Fruit fly (Drosophila melanogaster) whole organism: ENCODE results near the gene Sox21a.

Experiments used
- pan ChIP-seq: fragments of >200 bp; optimal IDR thresholded peaks from 2 replicates; lab custom pipeline; 2017
- psq ChIP-seq: fragments of >200 bp; optimal IDR thresholded peaks from 2 replicates; lab custom pipeline; 2017
- usp ChIP-seq: fragments of >200 bp; optimal IDR thresholded peaks from 2 replicates; lab custom pipeline; 2017; ENCODE audit warnings: missing biosample characterization, missing genetic modification characterization, mixed read lengths

DNA sequence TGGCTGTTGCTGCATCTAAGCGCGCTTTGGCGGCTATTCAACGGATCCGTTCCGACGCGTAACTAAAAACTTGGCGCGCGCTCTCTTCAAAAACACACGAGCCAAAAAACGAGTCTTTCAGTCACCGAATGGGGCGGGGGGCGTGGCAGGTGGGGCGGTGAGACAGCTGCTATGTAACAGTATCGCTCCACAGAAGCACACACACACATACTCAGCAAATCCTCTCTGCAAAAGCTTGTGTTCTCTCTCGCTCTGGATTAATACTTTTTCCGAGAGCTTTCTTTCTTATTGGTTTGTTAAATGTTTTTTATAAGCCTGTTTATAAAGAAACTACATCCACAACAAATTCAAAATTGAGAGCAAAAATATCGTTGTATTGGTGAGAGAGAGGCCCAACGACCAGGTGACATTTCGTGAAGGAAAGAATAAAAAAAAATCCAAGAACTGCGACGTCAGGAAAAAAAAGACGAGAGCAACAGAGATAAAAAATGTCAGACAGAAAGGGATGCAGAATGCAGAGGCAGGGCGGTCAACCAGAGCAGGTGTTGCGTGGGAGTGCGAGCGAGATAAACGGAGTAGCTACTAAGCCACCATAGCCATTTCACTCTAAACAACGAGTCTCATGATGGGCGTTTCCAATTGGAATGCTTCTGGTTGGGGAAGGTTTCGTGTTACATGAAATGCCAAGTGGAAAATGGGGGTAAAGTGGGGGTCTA, 23.5 kb upstream of the Sox21a start, which contains the start of gene Sox21b:
- TF ChIP-seq pan (lab: Kevin White, UChicago) (no peak), usp (GFP tag; lab: Kevin White, UChicago) (no peak), psq (lab: Kevin White, UChicago) (no peak)
